Worm (Caenorhabditis elegans): Measurements from ENCODE around the gene W06D11.2.
A peak's percentile ranks its signal among the peaks of the same experiment; 100 is the strongest.

The W06D11.2 gene

DNA sequence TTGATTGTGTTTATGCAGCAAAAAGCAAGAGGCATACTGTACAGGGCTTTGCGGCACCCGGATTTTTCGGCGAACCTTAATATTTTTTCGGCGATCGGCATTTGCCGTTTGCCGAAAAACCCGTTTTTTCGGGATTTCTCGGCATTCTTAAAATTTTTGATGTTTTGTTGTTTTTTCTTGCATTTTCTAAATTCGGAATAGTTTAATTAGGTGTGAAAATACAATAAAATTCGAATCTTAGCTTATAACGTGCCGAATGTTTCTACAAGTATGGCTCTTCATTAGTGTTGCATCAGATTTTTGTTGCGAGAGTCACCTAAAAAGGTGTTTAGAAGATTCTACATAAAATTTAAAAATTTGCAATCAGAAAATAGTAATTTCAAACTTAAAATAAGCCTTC, 21.0 kb downstream of the W06D11.2 start, which contains the start of gene C04B4.6:
TSS of gene C04B4.6 (minus strand) at position 101 of the 400 bp plus-strand sequence.
- TF ChIP-seq C16A3.4 (tag; optimal IDR thresholded peaks at IDR 0.05) (no peak), fkh-10 (GFP tag; optimal IDR thresholded peaks at IDR 0.05) (no peak), vab-15 (tag; optimal IDR thresholded peaks at IDR 0.05) (no peak)

DNA sequence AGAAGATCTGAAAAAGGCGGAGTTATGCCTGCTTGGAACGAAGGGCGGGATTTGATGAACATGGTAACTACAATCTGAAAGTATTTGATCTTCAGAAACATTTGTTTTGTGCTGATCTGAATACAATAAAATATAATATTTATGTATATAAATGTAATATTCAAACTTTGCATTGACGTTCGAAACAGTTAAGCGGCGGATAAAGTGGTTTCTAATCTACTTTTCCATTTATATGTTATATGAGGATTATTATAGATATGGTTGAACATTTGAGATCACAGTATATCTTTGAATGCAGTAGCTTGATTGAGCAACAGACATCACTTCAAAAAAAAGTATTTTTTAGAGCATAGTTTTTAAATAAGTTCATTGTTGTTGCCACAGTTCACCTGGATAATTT, 22.7 kb downstream of the W06D11.2 start, which contains the start of gene H19J13.2:
TSS of gene H19J13.2 (minus strand) at position 101 of the 400 bp plus-strand sequence.
- TF ChIP-seq unc-86 (tag; optimal IDR thresholded peaks at IDR 0.05) (no peak), pax-3 (tag; optimal IDR thresholded peaks at IDR 0.05) (no peak), zag-1 (tag; optimal IDR thresholded peaks at IDR 0.05) (no peak), nhr-28 (tag; optimal IDR thresholded peaks at IDR 0.05) (no peak)

DNA sequence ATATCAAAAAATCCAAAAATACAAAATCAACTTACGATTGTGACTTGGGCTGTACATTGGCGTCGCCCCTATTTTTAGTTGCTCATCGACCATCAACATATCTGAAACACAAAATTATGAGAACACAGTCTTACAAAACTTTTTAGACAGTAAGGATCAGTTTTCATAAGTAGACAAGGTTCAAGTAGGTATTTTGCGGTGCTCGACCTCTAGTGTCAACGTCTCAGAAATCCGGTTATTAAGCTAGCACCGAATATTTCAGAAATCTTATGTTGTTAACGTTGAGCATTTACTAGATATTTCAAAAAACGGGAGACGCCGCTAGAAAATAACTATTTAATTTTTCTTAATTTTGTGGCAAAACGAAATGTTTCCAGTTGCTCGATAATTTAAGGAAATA, 25.7 kb downstream of the W06D11.2 start, which contains the start of gene otpl-8:
TSS of gene otpl-8 (minus strand) at position 101 of the 400 bp plus-strand sequence.
- TF ChIP-seq F16B12.6 (tag; optimal IDR thresholded peaks at IDR 0.05) (no peak), nhr-28 (tag; optimal IDR thresholded peaks at IDR 0.05) (no peak), efl-3 (GFP tag; optimal IDR thresholded peaks at IDR 0.05) (no peak), nhr-20 (tag; optimal IDR thresholded peaks at IDR 0.05) (no peak), unc-62 (GFP tag; optimal IDR thresholded peaks at IDR 0.05) (no peak), ceh-88 (GFP tag; IDR thresholded peaks at IDR 0.05) (no peak), C16A3.4 (tag; optimal IDR thresholded peaks at IDR 0.05) (no peak), unc-130 (tag; optimal IDR thresholded peaks at IDR 0.05) (no peak), hpl-2 (GFP tag; optimal IDR thresholded peaks at IDR 0.05) (no peak), mep-1 (tag; optimal IDR thresholded peaks at IDR 0.05) (no peak), nhr-77 (tag; optimal IDR thresholded peaks at IDR 0.05) (no peak), fkh-4 (tag; optimal IDR thresholded peaks at IDR 0.05; ENCODE audit: borderline replicate concordance) (no peak), ceh-90 (tag; optimal IDR thresholded peaks at IDR 0.05) (no peak), unc-86 (tag; optimal IDR thresholded peaks at IDR 0.05) (no peak), xbp-1 (tag; optimal IDR thresholded peaks at IDR 0.05) (no peak), unc-30 (tag; optimal IDR thresholded peaks at IDR 0.05) (no peak), egl-13 (tag; optimal IDR thresholded peaks at IDR 0.05) (no peak), hlh-17 (GFP tag; optimal IDR thresholded peaks at IDR 0.05; ENCODE audit: borderline replicate concordance) (no peak), grh-1 (GFP tag; IDR thresholded peaks at IDR 0.05) (no peak), swsn-7 (tag; optimal IDR thresholded peaks at IDR 0.05) (no peak)

DNA sequence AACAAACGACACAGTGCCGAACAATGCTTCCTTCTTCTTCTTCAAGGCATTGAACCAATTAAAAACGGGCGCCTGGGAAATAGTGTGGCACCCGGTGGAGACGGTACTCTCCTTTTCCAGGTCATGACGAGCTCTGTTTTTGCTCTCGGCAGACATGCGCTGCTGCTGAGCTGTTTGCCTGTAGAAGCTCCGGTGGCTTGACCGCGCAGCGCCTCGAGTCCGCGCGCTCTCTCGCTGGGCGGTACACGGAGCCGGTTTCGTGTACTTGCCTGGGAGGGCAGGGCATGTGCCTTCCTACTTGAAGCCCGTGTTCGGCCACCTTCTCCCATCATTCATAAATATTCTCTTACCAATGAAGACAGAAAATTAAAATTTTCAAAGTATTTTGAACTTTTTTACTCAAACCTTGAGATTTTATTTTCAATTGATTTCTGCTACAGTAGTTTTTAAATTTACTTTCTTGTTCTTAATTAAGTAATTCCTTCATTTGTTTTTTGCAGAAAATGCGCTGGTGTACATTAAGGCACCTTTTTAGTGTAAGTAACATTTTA, 36.1 kb downstream of the W06D11.2 start, which contains the start of gene E01G6.1:
TSS of gene E01G6.1 (plus strand) at position 501 of the 551 bp plus-strand sequence.
- TF ChIP-seq swsn-7 (tag; optimal IDR thresholded peaks at IDR 0.05) (no peak), nhr-237 (tag; optimal IDR thresholded peaks at IDR 0.05) (no peak), elt-2 (tag; optimal IDR thresholded peaks at IDR 0.05) (no peak), skn-1 (tag; optimal IDR thresholded peaks at IDR 0.05) (no peak), jun-1 (tag; optimal IDR thresholded peaks at IDR 0.05) (no peak), egl-27 (tag; optimal IDR thresholded peaks at IDR 0.05) (no peak), fkh-10 (GFP tag; optimal IDR thresholded peaks at IDR 0.05) (no peak), snu-23 (GFP tag; optimal IDR thresholded peaks at IDR 0.05) (no peak), sup-37 (GFP tag; optimal IDR thresholded peaks at IDR 0.05) (no peak)

DNA sequence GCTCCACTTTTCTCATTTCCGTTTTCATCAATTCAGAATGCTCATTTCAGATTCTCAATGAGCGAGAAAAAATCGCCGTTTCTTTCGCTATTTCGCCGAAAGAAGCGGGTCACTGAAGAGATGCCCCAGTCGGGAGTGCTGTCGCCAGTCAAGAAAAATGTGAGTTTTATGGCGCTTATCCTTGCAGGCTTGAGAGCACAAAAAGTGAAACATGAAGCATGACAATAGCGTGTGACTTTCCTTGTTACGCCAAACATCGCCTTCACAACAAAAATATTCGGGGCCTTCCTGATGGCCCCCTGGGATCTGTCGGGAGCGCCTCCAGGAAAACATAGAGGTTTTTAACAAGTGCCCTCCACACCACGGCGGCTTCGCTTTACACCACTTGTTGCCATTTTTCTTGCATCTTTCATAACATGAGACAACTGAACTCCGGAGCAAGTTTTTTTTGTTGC, 39.9 kb downstream of the W06D11.2 start, which contains the start of gene E01G6.2:
TSS of gene E01G6.2 (plus strand) at position 51 of the 455 bp plus-strand sequence.
- TF ChIP-seq xbp-1 (tag; optimal IDR thresholded peaks at IDR 0.05) (no peak), lin-14 (GFP tag; optimal IDR thresholded peaks at IDR 0.05) (peak; percentile 65), lin-35 (GFP tag; optimal IDR thresholded peaks at IDR 0.05) (no peak), unc-130 (tag; optimal IDR thresholded peaks at IDR 0.05) (no peak), mdl-1 (tag; optimal IDR thresholded peaks at IDR 0.05) (no peak), zag-1 (tag; optimal IDR thresholded peaks at IDR 0.05) (no peak), ztf-11 (tag; optimal IDR thresholded peaks at IDR 0.05) (no peak), nhr-47 (tag; optimal IDR thresholded peaks at IDR 0.05) (no peak), skn-1 (tag; optimal IDR thresholded peaks at IDR 0.05) (no peak), nhr-90 (tag; optimal IDR thresholded peaks at IDR 0.05; ENCODE audit: poor library complexity) (no peak), nhr-76 (tag; optimal IDR thresholded peaks at IDR 0.05) (no peak), mab-9 (GFP tag; IDR thresholded peaks at IDR 0.05) (0 out of 2 replicates have a peak, but pooled peaks have one; percentile 43)
